Fruit fly (Drosophila melanogaster) whole organism, embryonic: ENCODE results near the gene TTLL6B.

ENCODE experiments used
- ATbp ChIP-seq: fragments of 200-800 bp; sonication (Bioruptor generic); optimal IDR thresholded peaks from 2 replicates; lab custom pipeline; 2017; ENCODE audit warnings: missing biosample characterization, mild to moderate bottlenecking, missing genetic modification characterization, missing genetic modification reagents
- BEAF-32 ChIP-seq: fragments of 200-800 bp; sonication (Bioruptor generic); optimal IDR thresholded peaks from 3 replicates; lab custom pipeline; 2017; ENCODE audit warnings: missing biosample characterization, missing genetic modification characterization, mild to moderate bottlenecking, moderate library complexity, missing genetic modification reagents
- CG10209 ChIP-seq: fragments of 200-800 bp; sonication (Bioruptor generic); optimal IDR thresholded peaks from 3 replicates; lab custom pipeline; 2017; ENCODE audit warnings: missing biosample characterization, mild to moderate bottlenecking, missing genetic modification characterization, missing genetic modification reagents
- CG13894 ChIP-seq: fragments of 200-800 bp; sonication (Bioruptor generic); optimal IDR thresholded peaks from 3 replicates; lab custom pipeline; 2018; ENCODE audit warnings: missing biosample characterization, mild to moderate bottlenecking, missing genetic modification characterization, moderate library complexity
- CG1603 ChIP-seq: fragments of 200-800 bp; sonication (Bioruptor generic); optimal IDR thresholded peaks from 2 replicates; lab custom pipeline; 2019; ENCODE audit warnings: missing biosample characterization, mild to moderate bottlenecking, missing genetic modification characterization, moderate library complexity
- CG17186 ChIP-seq: fragments of 200-800 bp; sonication (Bioruptor generic); optimal IDR thresholded peaks from 3 replicates; lab custom pipeline; 2017; ENCODE audit warnings: missing biosample characterization, missing genetic modification reagents, missing genetic modification characterization
- CG17612 ChIP-seq: fragments of 200-800 bp; sonication (Bioruptor generic); IDR thresholded peaks from 2 replicates; pipeline ENCODE4 v1.3.6; 2022; ENCODE audit warnings: missing biosample characterization, missing genetic modification characterization
- CG2678 ChIP-seq: fragments of 200-800 bp; sonication (Bioruptor generic); optimal IDR thresholded peaks from 3 replicates; lab custom pipeline; 2019; ENCODE audit warnings: missing biosample characterization, mild to moderate bottlenecking, missing genetic modification characterization, moderate library complexity
- CG31388 ChIP-seq: fragments of 200-800 bp; sonication (Bioruptor generic); optimal IDR thresholded peaks from 2 replicates; lab custom pipeline; 2016; ENCODE audit warnings: missing biosample characterization, missing genetic modification characterization
- CG3726 ChIP-seq: fragments of 200-800 bp; sonication (Bioruptor generic); IDR thresholded peaks from 3 replicates; pipeline ENCODE4, ENCODE4 v1.3.6; 2022; ENCODE audit warnings: missing biosample characterization, missing genetic modification characterization
- CG3838 ChIP-seq: fragments of 200-800 bp; sonication (Bioruptor generic); optimal IDR thresholded peaks from 3 replicates; lab custom pipeline; 2016; ENCODE audit warnings: missing biosample characterization, missing genetic modification characterization
- CG4854 ChIP-seq: fragments of 200-800 bp; sonication (Bioruptor generic); optimal IDR thresholded peaks from 2 replicates; lab custom pipeline; 2016; ENCODE audit warnings: missing biosample characterization, missing genetic modification characterization, inconsistent platforms
- CG6254 ChIP-seq: fragments of 200-800 bp; sonication (Bioruptor generic); optimal IDR thresholded peaks from 3 replicates; lab custom pipeline; 2017; ENCODE audit warnings: mild to moderate bottlenecking, missing biosample characterization, missing genetic modification reagents, missing genetic modification characterization
- CG6654 ChIP-seq: fragments of 200-800 bp; sonication (Bioruptor generic); optimal IDR thresholded peaks from 2 replicates; lab custom pipeline; 2017; ENCODE audit warnings: missing biosample characterization, mild to moderate bottlenecking, missing genetic modification characterization
- Dad ChIP-seq: fragments of 200-800 bp; sonication (Bioruptor generic); optimal IDR thresholded peaks from 3 replicates; lab custom pipeline; 2016; ENCODE audit warnings: missing biosample characterization, missing genetic modification characterization
- Drgx ChIP-seq: fragments of 200-800 bp; sonication (Bioruptor generic); IDR thresholded peaks from 2 replicates; pipeline ENCODE4 v1.3.6; 2022; ENCODE audit warnings: missing biosample characterization, missing genetic modification characterization
- ERR ChIP-seq: fragments of 200-800 bp; sonication (Bioruptor generic); optimal IDR thresholded peaks from 2 replicates; lab custom pipeline; 2016; ENCODE audit warnings: missing biosample characterization, missing genetic modification characterization
- Ets65A ChIP-seq: fragments of 200-800 bp; sonication (Bioruptor generic); peaks from one replicate; lab custom pipeline; 2016; ENCODE audit warnings: missing biosample characterization, missing genetic modification characterization
- Mes4 ChIP-seq: fragments of 200-800 bp; sonication (Bioruptor generic); optimal IDR thresholded peaks from 2 replicates; lab custom pipeline; 2016; ENCODE audit warnings: missing biosample characterization, missing genetic modification characterization
- Mrtf ChIP-seq: fragments of 200-800 bp; sonication (Bioruptor generic); IDR thresholded peaks from 3 replicates; pipeline ENCODE4 v1.3.6; 2022; ENCODE audit warnings: missing biosample characterization, missing genetic modification characterization
- Opbp ChIP-seq: fragments of 200-800 bp; sonication (Bioruptor generic); IDR thresholded peaks from 3 replicates; pipeline ENCODE4 v1.3.6; 2022; ENCODE audit warnings: missing biosample characterization, missing genetic modification characterization; ENCODE audit not compliant: partially characterized antibody
- Stat92E ChIP-seq, 3 experiments: fragments of >200 bp in 2 of 3; fragments of 200-800 bp in 1 of 3; sonication (Bioruptor generic) in 1 of 3; optimal IDR thresholded peaks; 2 replicates each; lab custom pipeline; 2017 to 2019; ENCODE audit warnings: missing biosample characterization in 3 of 3, missing genetic modification characterization in 3 of 3, mild to moderate bottlenecking in 1 of 3, moderate library complexity in 1 of 3
- abd-A ChIP-seq: fragments of 200-800 bp; sonication (Bioruptor generic); optimal IDR thresholded peaks from 3 replicates; lab custom pipeline; 2019; ENCODE audit warnings: missing biosample characterization, mild to moderate bottlenecking, missing genetic modification characterization, moderate library complexity
- ara ChIP-seq: fragments of 200-800 bp; sonication (Bioruptor generic); IDR thresholded peaks from 2 replicates; pipeline ENCODE4 v1.3.6; 2022; ENCODE audit warnings: missing biosample characterization, missing genetic modification characterization
- bsh ChIP-seq, 2 experiments: fragments of 200-800 bp; sonication (Bioruptor generic); optimal IDR thresholded peaks; 2 replicates each; lab custom pipeline; 2017 to 2018; ENCODE audit warnings: mild to moderate bottlenecking in 2 of 2, missing biosample characterization in 2 of 2, missing genetic modification characterization in 2 of 2, moderate library complexity in 1 of 2
- dan ChIP-seq: fragments of 200-800 bp; sonication (Bioruptor generic); IDR thresholded peaks from 2 replicates; pipeline ENCODE4 v1.3.6; 2022; ENCODE audit warnings: missing biosample characterization, missing genetic modification characterization
- ken ChIP-seq: fragments of 200-800 bp; sonication (Bioruptor generic); IDR thresholded peaks from 3 replicates; pipeline ENCODE4 v1.3.6; 2022; ENCODE audit warnings: missing biosample characterization, missing genetic modification characterization
- lbe ChIP-seq: fragments of 200-800 bp; sonication (Bioruptor generic); optimal IDR thresholded peaks from 2 replicates; lab custom pipeline; 2016; ENCODE audit warnings: missing biosample characterization, mild to moderate bottlenecking, missing genetic modification characterization
- mld ChIP-seq: fragments of 200-800 bp; sonication (Bioruptor generic); IDR thresholded peaks from 3 replicates; pipeline ENCODE4 v1.3.6; 2022; ENCODE audit warnings: missing biosample characterization, missing genetic modification characterization; ENCODE audit not compliant: partially characterized antibody
- nom ChIP-seq: fragments of 200-800 bp; sonication (Bioruptor generic); optimal IDR thresholded peaks from 2 replicates; lab custom pipeline; 2017; ENCODE audit warnings: missing biosample characterization, missing genetic modification characterization, mild to moderate bottlenecking, moderate library complexity, missing genetic modification reagents
- sens ChIP-seq: fragments of 200-800 bp; sonication (Bioruptor generic); peaks from one replicate; lab custom pipeline; 2016; ENCODE audit warnings: missing biosample characterization, missing genetic modification characterization
- stc ChIP-seq: fragments of 200-800 bp; sonication (Bioruptor generic); IDR thresholded peaks from 2 replicates; pipeline ENCODE4 v1.3.6; 2022; ENCODE audit warnings: missing biosample characterization, missing genetic modification characterization
- tio ChIP-seq: fragments of 200-800 bp; sonication (Bioruptor generic); optimal IDR thresholded peaks from 2 replicates; lab custom pipeline; 2017; ENCODE audit warnings: missing biosample characterization, missing genetic modification characterization, inconsistent platforms
- unc-4 ChIP-seq: fragments of 200-800 bp; sonication (Bioruptor generic); IDR thresholded peaks from 2 replicates; pipeline ENCODE4 v1.3.6; 2022; ENCODE audit warnings: missing biosample characterization, missing genetic modification characterization; ENCODE audit not compliant: partially characterized antibody
- vvl ChIP-seq: fragments of 200-800 bp; sonication (Bioruptor generic); IDR thresholded peaks from 2 replicates; pipeline ENCODE4 v1.3.6; 2022; ENCODE audit warnings: missing biosample characterization, missing genetic modification characterization
- wor ChIP-seq: fragments of 200-800 bp; sonication (Bioruptor generic); IDR thresholded peaks from 2 replicates; pipeline ENCODE4 v1.3.6; 2022; ENCODE audit warnings: missing biosample characterization, missing genetic modification characterization

TTLL6B gene

DNA sequence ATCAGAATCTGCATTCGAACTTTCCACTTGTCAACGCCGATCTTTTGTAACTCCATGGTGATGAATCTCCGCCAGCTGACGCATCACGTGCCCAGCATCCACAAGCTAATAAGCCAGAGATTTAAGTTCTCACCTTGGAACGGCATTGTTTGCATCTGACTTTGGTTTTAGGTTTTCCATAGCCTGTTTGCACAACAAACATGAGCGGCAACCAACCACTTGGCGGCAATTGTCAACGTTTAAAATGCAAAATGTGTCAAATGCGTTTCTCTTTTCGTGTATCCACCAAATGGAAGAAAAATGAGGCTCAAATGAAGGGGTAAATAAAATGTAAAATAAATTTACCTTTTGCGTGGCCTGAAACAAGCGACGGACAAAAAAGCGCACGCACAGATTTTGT, 48.5 kb downstream of the TTLL6B start (continued):
- TF ChIP-seq vvl = peak; percentile 11; the same call in 1 of the 2 replicates
- TF ChIP-seq unc-4 (GFP tag; lab: Robert Waterston, UW) = no peak
- no peak for TF ChIP-seq Mes4 (GFP tag; lab: Kevin White, UChicago)
- TF ChIP-seq BEAF-32 (GFP tag; lab: Kevin White, UChicago) = no peak
- TF ChIP-seq ken (GFP tag; lab: Robert Waterston, UW) = no peak
- TF ChIP-seq ERR (GFP tag; lab: Kevin White, UChicago) = no peak
- no peak for TF ChIP-seq Stat92E (GFP tag; optimal IDR thresholded peaks at IDR 0.05; lab: Kevin White, UChicago)
- TF ChIP-seq CG6254 (GFP tag; lab: Kevin White, UChicago) = no peak
- no peak for TF ChIP-seq CG17186 (GFP tag; lab: Kevin White, UChicago)
- peak; percentile 61 for TF ChIP-seq sens
- no peak for TF ChIP-seq dan
- no peak for TF ChIP-seq wor
- TF ChIP-seq Opbp (GFP tag; lab: Robert Waterston, UW) = no peak
- no peak for TF ChIP-seq Mrtf (GFP tag; lab: Robert Waterston, UW)
- peak; percentile 3 for TF ChIP-seq CG1603 (tag; lab: Kevin White, UChicago)
- TF ChIP-seq CG10209 (GFP tag; lab: Kevin White, UChicago) = no peak
- TF ChIP-seq CG3838 = no peak
- peak; percentile 18 for TF ChIP-seq ATbp (GFP tag; lab: Kevin White, UChicago)
- TF ChIP-seq CG13894 (tag; lab: Kevin White, UChicago) = no peak
- TF ChIP-seq CG2678 (tag; lab: Kevin White, UChicago) = peak; percentile 8
- TF ChIP-seq abd-A (tag; lab: Kevin White, UChicago) = no peak
- no peak for TF ChIP-seq ara (GFP tag; lab: Robert Waterston, UW)
- no peak for TF ChIP-seq Dad (GFP tag; lab: Kevin White, UChicago)
- no peak for TF ChIP-seq CG4854 (GFP tag; lab: Kevin White, UChicago)
- no peak for TF ChIP-seq CG3726 (GFP tag; lab: Robert Waterston, UW)
- TF ChIP-seq mld (GFP tag; lab: Robert Waterston, UW) = no peak
- no peak for TF ChIP-seq CG17612 (GFP tag; lab: Robert Waterston, UW)
- no peak for TF ChIP-seq tio
- TF ChIP-seq stc = no peak

DNA sequence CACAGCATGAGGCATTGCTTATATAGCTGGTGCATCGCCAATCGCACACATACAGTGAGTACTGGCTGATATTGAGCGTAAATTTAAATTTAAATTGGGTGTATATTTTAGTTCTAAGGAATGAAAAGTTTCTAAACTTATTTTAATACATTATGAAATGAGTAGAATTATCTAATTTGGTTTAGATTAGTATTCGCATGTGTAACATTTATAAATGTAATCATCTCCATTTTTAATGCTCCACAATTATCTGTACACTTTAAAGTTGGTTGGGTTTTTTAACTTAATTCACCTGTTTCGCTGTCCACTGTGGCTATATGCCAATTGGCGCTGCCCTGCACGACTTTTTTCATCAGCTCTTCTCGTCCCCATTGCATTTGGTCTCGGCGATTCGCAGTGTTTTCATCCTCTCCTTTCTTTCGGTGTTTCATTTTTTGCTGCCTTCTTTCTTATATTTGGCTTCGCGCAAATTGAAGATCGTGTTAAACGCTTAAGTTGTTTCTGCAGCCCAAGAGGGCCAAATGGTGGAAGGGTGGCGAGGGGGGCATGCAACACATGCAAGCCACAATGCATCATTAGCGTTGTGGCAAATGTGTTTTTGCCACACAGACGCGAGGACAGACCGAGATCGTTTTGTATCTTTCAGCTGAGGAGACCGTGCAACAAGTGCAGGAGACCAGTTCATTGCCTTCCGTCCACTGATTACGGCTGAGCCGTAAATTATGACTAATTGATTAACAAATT, 49.1 kb downstream of the TTLL6B start:
- no peak for TF ChIP-seq CG31388 (GFP tag; lab: Kevin White, UChicago)
- no peak for TF ChIP-seq CG6654
- peak; percentile 33; the same call in 1 of the 2 replicates for TF ChIP-seq Drgx (GFP tag; lab: Robert Waterston, UW)
- TF ChIP-seq nom (GFP tag; lab: Kevin White, UChicago) = peak; percentile 68
- peak; percentile 58 for TF ChIP-seq Ets65A
- peak; percentile 23 for TF ChIP-seq lbe (GFP tag; lab: Kevin White, UChicago)
- TF ChIP-seq bsh (GFP tag; optimal IDR thresholded peaks at IDR 0.05; lab: Kevin White, UChicago) = peak in 1 of 2 experiments; percentile 72
- TF ChIP-seq, all 482 proteins: peak for 5
